Worm (Caenorhabditis elegans) whole organism, dauer: ENCODE results near the gene fipr-4.

Experiments used
- unc-62 ChIP-seq: sonication (generic microtip); optimal IDR thresholded peaks from 2 replicates; lab custom pipeline; 2017; ENCODE audit warnings: missing biosample characterization, missing genetic modification reagents, missing genetic modification characterization

The fipr-4 gene

ce11 chrV:10185719-10186118 is 42.5 kb downstream of the fipr-4 start, which contains the start of gene ZK856.18:
TSS of gene ZK856.18 (minus strand) at chrV:10186007.
- TF ChIP-seq unc-62 (GFP tag; lab: Kevin White, UChicago): no peak

- TF ChIP-seq unc-62 (GFP tag; lab: Kevin White, UChicago): no peak
Observed at ce11 chrV:10183810-10184209, 44.5 kb downstream of the fipr-4 start.

- no peak for TF ChIP-seq unc-62 (GFP tag; lab: Kevin White, UChicago)
Observed at ce11 chrV:10182984-10183383, 45.3 kb downstream of the fipr-4 start, which contains the start of gene ZK856.4. TSS of gene ZK856.4 (plus strand) at chrV:10183284.

ce11 chrV:10179235-10179634 is 49.0 kb downstream of the fipr-4 start, which contains the start of gene cul-5:
TSS of gene cul-5 (plus strand) at chrV:10179535.
- TF ChIP-seq unc-62 (GFP tag; lab: Kevin White, UChicago): no peak

ce11 chrV:10178166-10178565 is 50.1 kb downstream of the fipr-4 start:
- TF ChIP-seq unc-62 (GFP tag; lab: Kevin White, UChicago): no peak
